Fruit fly (Drosophila melanogaster) whole organism, adult: ENCODE data around the gene CG2200.

Experiments used
- CG11617 ChIP-seq: fragments of 200-800 bp; sonication (Bioruptor generic); optimal IDR thresholded peaks from 2 replicates; lab custom pipeline; 2017; ENCODE audit warnings: mild to moderate bottlenecking, missing biosample characterization, missing genetic modification reagents, missing genetic modification characterization
- CG12768 ChIP-seq: fragments of 200-800 bp; sonication (Bioruptor generic); optimal IDR thresholded peaks from 2 replicates; lab custom pipeline; 2017; ENCODE audit warnings: missing biosample characterization, missing genetic modification characterization, mild to moderate bottlenecking, moderate library complexity, missing genetic modification reagents
- CG14711 ChIP-seq: fragments of 200-800 bp; sonication (Bioruptor generic); optimal IDR thresholded peaks from 2 replicates; lab custom pipeline; 2018; ENCODE audit warnings: missing biosample characterization, mild to moderate bottlenecking, missing genetic modification characterization, moderate library complexity
- CG7101 ChIP-seq: fragments of 200-800 bp; sonication (Bioruptor generic); optimal IDR thresholded peaks from 2 replicates; lab custom pipeline; 2018; ENCODE audit warnings: missing biosample characterization, mild to moderate bottlenecking, missing genetic modification characterization, moderate library complexity
- Hr96 ChIP-seq: fragments of 200-800 bp; sonication (Bioruptor generic); optimal IDR thresholded peaks from 2 replicates; lab custom pipeline; 2016; ENCODE audit warnings: missing biosample characterization, missing genetic modification characterization
- Mnt ChIP-seq: fragments of 200-800 bp; sonication (Bioruptor generic); optimal IDR thresholded peaks from 2 replicates; lab custom pipeline; 2016; ENCODE audit warnings: missing biosample characterization, mild to moderate bottlenecking, missing genetic modification characterization
- bab1 ChIP-seq: fragments of 200-800 bp; sonication (Bioruptor generic); optimal IDR thresholded peaks from 3 replicates; lab custom pipeline; 2019; ENCODE audit warnings: missing biosample characterization, mild to moderate bottlenecking, missing genetic modification characterization, moderate library complexity
- cic ChIP-seq: fragments of 200-800 bp; sonication (Bioruptor generic); optimal IDR thresholded peaks from 2 replicates; lab custom pipeline; 2017; ENCODE audit warnings: missing biosample characterization, mild to moderate bottlenecking, missing genetic modification characterization, moderate library complexity
- kay ChIP-seq: fragments of 200-800 bp; sonication (Bioruptor generic); peaks from one replicate; lab custom pipeline; 2016; ENCODE audit warnings: missing biosample characterization, missing genetic modification characterization, borderline replicate concordance
- ovo ChIP-seq: fragments of 200-800 bp; sonication (Bioruptor generic); optimal IDR thresholded peaks from 2 replicates; lab custom pipeline; 2016; ENCODE audit warnings: missing biosample characterization, missing genetic modification characterization

DNA sequence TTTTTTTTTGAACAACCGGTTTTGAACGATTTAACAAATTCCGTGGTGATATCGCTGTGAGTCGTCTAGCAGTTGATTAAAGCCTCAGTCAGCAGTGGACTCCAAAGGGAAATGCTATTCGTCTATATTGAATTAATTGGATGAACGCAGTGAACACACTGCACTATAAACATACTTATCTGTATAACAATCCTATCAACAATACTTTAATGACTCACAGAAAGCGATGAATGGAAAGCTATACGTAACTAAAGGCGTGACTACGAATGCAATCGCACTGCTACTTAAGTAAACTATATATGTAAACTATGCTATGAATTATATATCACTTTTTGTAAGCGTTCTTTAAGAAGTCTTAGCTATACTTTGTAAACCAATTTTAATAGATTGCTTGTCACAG is 31.5 kb downstream of the CG2200 start:
- TF ChIP-seq CG12768 (GFP tag; lab: Kevin White, UChicago) (no peak), Mnt (GFP tag; lab: Kevin White, UChicago) (no peak), CG14711 (tag; lab: Kevin White, UChicago) (peak; percentile 11), kay (GFP tag; lab: Kevin White, UChicago) (peak; percentile 96), CG11617 (GFP tag; lab: Kevin White, UChicago) (no peak), Hr96 (no peak), cic (GFP tag; lab: Kevin White, UChicago) (peak; percentile 91), ovo (GFP tag; lab: Kevin White, UChicago) (no peak), bab1 (no peak), CG7101 (tag; lab: Kevin White, UChicago) (peak; percentile 30)
